Worm (Caenorhabditis elegans) whole organism, L1 larva: ENCODE measurements around the gene F49E8.6.

Experiments
- ceh-82 ChIP-seq, 3 experiments: fragments of 150-350 bp in 1 of 3; sonication (generic microtip) in 2 of 3; optimal IDR thresholded peaks; 2 replicates each; lab custom pipeline; 2014 to 2017; ENCODE audit warnings: missing biosample characterization in 3 of 3, missing genetic modification characterization in 3 of 3
- egl-27 ChIP-seq, 2 experiments: fragments of 150-350 bp in 1 of 2; sonication (generic microtip); optimal IDR thresholded peaks; 3 replicates each; lab custom pipeline; 2017 to 2018; ENCODE audit warnings: missing biosample characterization in 2 of 2, missing genetic modification characterization in 2 of 2, missing genetic modification reagents in 2 of 2
- elt-3 ChIP-seq, 6 experiments: fragments of 150-350 bp in 1 of 6; sonication (generic microtip); optimal IDR thresholded peaks; 2 replicates each; lab custom pipeline; 2017 to 2018; ENCODE audit warnings: missing biosample characterization in 6 of 6, missing genetic modification characterization in 6 of 6, inconsistent platforms in 1 of 6
- fkh-4 ChIP-seq: sonication (generic microtip); optimal IDR thresholded peaks from 2 replicates; lab custom pipeline; 2016; ENCODE audit warnings: missing compliant biosample characterization, missing genetic modification characterization, borderline replicate concordance
- fos-1 ChIP-seq: fragments of 150-350 bp; optimal IDR thresholded peaks from 2 replicates; lab custom pipeline; 2014; ENCODE audit warnings: missing biosample characterization, missing genetic modification characterization
- lin-15B ChIP-seq: fragments of 150-350 bp; sonication (generic microtip); optimal IDR thresholded peaks from 3 replicates; lab custom pipeline; 2014; ENCODE audit warnings: missing biosample characterization, missing genetic modification characterization
- lin-35 ChIP-seq, 2 experiments: fragments of 150-350 bp; optimal IDR thresholded peaks; 2 replicates each; lab custom pipeline; 2014; ENCODE audit warnings: missing biosample characterization in 2 of 2, missing genetic modification characterization in 2 of 2, missing genetic modification reagents in 2 of 2
- lsy-2 ChIP-seq, 2 experiments: fragments of 150-350 bp; optimal IDR thresholded peaks; 2 replicates each; lab custom pipeline; 2014; ENCODE audit warnings: missing biosample characterization in 2 of 2, missing genetic modification characterization in 2 of 2
- mab-9 ChIP-seq: fragments of 200-800 bp; sonication (Bioruptor generic); IDR thresholded peaks from 2 replicates; pipeline ENCODE4 v1.3.6; 2022; ENCODE audit warnings: missing genetic modification reagents, missing genetic modification characterization, missing compliant biosample characterization
- nhr-11 ChIP-seq: fragments of 150-350 bp; optimal IDR thresholded peaks from 2 replicates; lab custom pipeline; 2014; ENCODE audit warnings: missing biosample characterization, missing genetic modification characterization
- nhr-19 ChIP-seq: fragments of 200-800 bp; sonication (Bioruptor generic); conservative IDR thresholded peaks from 2 replicates; pipeline ENCODE4 v1.3.6; 2022; ENCODE audit warnings: missing genetic modification characterization, missing compliant biosample characterization
- nhr-71 ChIP-seq: sonication (generic microtip); optimal IDR thresholded peaks from 2 replicates; lab custom pipeline; 2016; ENCODE audit warnings: mild to moderate bottlenecking, missing genetic modification characterization, moderate library complexity, missing compliant biosample characterization
- nhr-76 ChIP-seq: sonication (generic microtip); optimal IDR thresholded peaks from 2 replicates; lab custom pipeline; 2017; ENCODE audit warnings: missing biosample characterization, missing genetic modification characterization
- nhr-85 ChIP-seq: sonication (generic microtip); peaks from one replicate; lab custom pipeline; 2016; ENCODE audit warnings: missing genetic modification characterization, inconsistent platforms, missing compliant biosample characterization
- rnt-1 ChIP-seq: sonication (generic microtip); optimal IDR thresholded peaks from 2 replicates; lab custom pipeline; 2016; ENCODE audit warnings: mild to moderate bottlenecking, missing genetic modification characterization, moderate library complexity, missing compliant biosample characterization
- skn-1 ChIP-seq: fragments of 150-350 bp; optimal IDR thresholded peaks from 2 replicates; lab custom pipeline; 2014; ENCODE audit warnings: missing biosample characterization, missing genetic modification characterization
- snu-23 ChIP-seq: sonication (generic microtip); optimal IDR thresholded peaks from 2 replicates; lab custom pipeline; 2016; ENCODE audit warnings: missing genetic modification characterization, missing compliant biosample characterization
- sup-37 ChIP-seq: fragments of 200-800 bp; sonication (Bioruptor generic); optimal IDR thresholded peaks from 2 replicates; lab custom pipeline; 2018; ENCODE audit warnings: mild to moderate bottlenecking, missing genetic modification characterization, missing compliant biosample characterization
- swsn-7 ChIP-seq: sonication (generic microtip); optimal IDR thresholded peaks from 2 replicates; lab custom pipeline; 2016; ENCODE audit warnings: missing genetic modification characterization, missing compliant biosample characterization
- unc-86 ChIP-seq: sonication (generic microtip); optimal IDR thresholded peaks from 2 replicates; lab custom pipeline; 2016; ENCODE audit warnings: missing genetic modification characterization, missing compliant biosample characterization
- vab-15 ChIP-seq: sonication (generic microtip); optimal IDR thresholded peaks from 2 replicates; lab custom pipeline; 2017; ENCODE audit warnings: missing genotype, mild to moderate bottlenecking, missing genetic modification characterization, missing compliant biosample characterization
- xbp-1 ChIP-seq: sonication (generic microtip); optimal IDR thresholded peaks from 2 replicates; lab custom pipeline; 2016; ENCODE audit warnings: missing genetic modification characterization, missing compliant biosample characterization

F49E8.6 gene

ce11 chrIV:7505866-7506488 is 48.5 kb downstream of the F49E8.6 start (continued):
- TF ChIP-seq lsy-2 (tag; optimal IDR thresholded peaks at IDR 0.05; lab: Kevin White, UChicago) = peak in 1 of 2 experiments; percentile 32
- TF ChIP-seq nhr-85 (tag; lab: Kevin White, UChicago) = peak; percentile 84
- no peak for TF ChIP-seq ceh-82 (tag; optimal IDR thresholded peaks at IDR 0.05; lab: Kevin White, UChicago)
- TF ChIP-seq rnt-1 = peak; percentile 50
- peak in 1 of 2 experiments; percentile 59 for TF ChIP-seq lin-35 (GFP tag; optimal IDR thresholded peaks at IDR 0.05; lab: Kevin White, UChicago)
- TF ChIP-seq fkh-4 = no peak
- peak; percentile 62 for TF ChIP-seq snu-23 (GFP tag; lab: Kevin White, UChicago)

- no peak for TF ChIP-seq fos-1 (tag; lab: Kevin White, UChicago)
- no peak for TF ChIP-seq unc-86
- TF ChIP-seq rnt-1 = no peak
- TF ChIP-seq xbp-1 (tag; lab: Kevin White, UChicago) = no peak
- TF ChIP-seq nhr-19 = no peak
- TF ChIP-seq nhr-76 (tag; lab: Kevin White, UChicago) = no peak
- TF ChIP-seq swsn-7 = no peak
- TF ChIP-seq vab-15 (tag; lab: Kevin White, UChicago) = no peak
- TF ChIP-seq nhr-11 (tag; lab: Kevin White, UChicago) = no peak
- no peak for TF ChIP-seq elt-3 (tag; optimal IDR thresholded peaks at IDR 0.05; lab: Kevin White, UChicago)
- no peak for TF ChIP-seq lin-15B (tag; lab: Kevin White, UChicago)
- no peak for TF ChIP-seq skn-1 (tag; lab: Kevin White, UChicago)
- no peak for TF ChIP-seq sup-37 (GFP tag; lab: Kevin White, UChicago)
- no peak for TF ChIP-seq lsy-2 (tag; optimal IDR thresholded peaks at IDR 0.05; lab: Kevin White, UChicago)
- no peak for TF ChIP-seq nhr-71 (tag; lab: Kevin White, UChicago)
- TF ChIP-seq egl-27 (tag; optimal IDR thresholded peaks at IDR 0.05; lab: Kevin White, UChicago) = no peak
- no peak for TF ChIP-seq mab-9 (GFP tag; lab: Robert Waterston, UW)
Observed at ce11 chrIV:7503322-7503721, 51.1 kb downstream of the F49E8.6 start, which contains the start of gene glt-6. Gene glt-6 (plus strand): TSS chrIV:7503622.
